Worm (Caenorhabditis elegans) whole organism, midembryonic: ENCODE measurements around the gene K06A9.2.

Experiments
- flt-1 ChIP-seq: fragments of 200-800 bp; sonication (Bioruptor generic); IDR thresholded peaks from 2 replicates; pipeline ENCODE4 v1.3.6; 2022; ENCODE audit warnings: missing genetic modification characterization, missing compliant biosample characterization
- ref-1 ChIP-seq: fragments of 200-800 bp; sonication (Bioruptor generic); conservative IDR thresholded peaks from 2 replicates; pipeline ENCODE4 v1.3.6; 2022; ENCODE audit warnings: missing genetic modification reagents, missing genetic modification characterization, missing compliant biosample characterization
- ztf-23 ChIP-seq: fragments of 200-800 bp; sonication (Bioruptor generic); IDR thresholded peaks from 2 replicates; pipeline ENCODE4 v1.3.6; 2022; ENCODE audit warnings: missing genetic modification reagents, missing genetic modification characterization, missing compliant biosample characterization

ce11 chrX:1501752-1502151 is 34.4 kb upstream of the K06A9.2 start, which contains the start of gene F09E10.7:
- TF ChIP-seq ref-1 (GFP tag; lab: Robert Waterston, UW) (no peak), flt-1 (GFP tag; lab: Robert Waterston, UW) (no peak), ztf-23 (no peak)
